Worm (Caenorhabditis elegans) whole organism, late embryonic: ENCODE measurements around the gene mec-7.

Experiments
- C08G9.2 ChIP-seq: sonication (generic microtip); optimal IDR thresholded peaks from 2 replicates; lab custom pipeline; 2016; ENCODE audit warnings: mild to moderate bottlenecking, missing genetic modification characterization, moderate library complexity, missing compliant biosample characterization
- C38D4.7 ChIP-seq: fragments of 200-800 bp; sonication (Bioruptor generic); optimal IDR thresholded peaks from 2 replicates; lab custom pipeline; 2018; ENCODE audit warnings: mild to moderate bottlenecking, missing genetic modification characterization, moderate library complexity, missing compliant biosample characterization
- F13H6.1 ChIP-seq: sonication (generic microtip); optimal IDR thresholded peaks from 2 replicates; lab custom pipeline; 2016; ENCODE audit warnings: missing genetic modification characterization, missing compliant biosample characterization
- K09A11.1 ChIP-seq: sonication (generic microtip); optimal IDR thresholded peaks from 2 replicates; lab custom pipeline; 2017; ENCODE audit warnings: antibody characterized with exemption, mild to moderate bottlenecking, missing genetic modification characterization, missing compliant biosample characterization; ENCODE audit not compliant: insufficient read depth
- T23F11.4 ChIP-seq: fragments of 200-800 bp; sonication (Bioruptor generic); optimal IDR thresholded peaks from 2 replicates; lab custom pipeline; 2018; ENCODE audit warnings: mild to moderate bottlenecking, missing genetic modification characterization, missing compliant biosample characterization
- Y22D7AL.16 ChIP-seq: sonication (generic microtip); optimal IDR thresholded peaks from 2 replicates; lab custom pipeline; 2016; ENCODE audit warnings: missing genetic modification characterization, missing compliant biosample characterization
- ahr-1 ChIP-seq: sonication (generic microtip); optimal IDR thresholded peaks from 2 replicates; lab custom pipeline; 2016; ENCODE audit warnings: missing genetic modification characterization, missing compliant biosample characterization
- ama-1 ChIP-seq: fragments of 150-350 bp; optimal IDR thresholded peaks from 2 replicates; lab custom pipeline; 2014
- ceh-14 ChIP-seq: sonication (generic microtip); optimal IDR thresholded peaks from 2 replicates; lab custom pipeline; 2016; ENCODE audit warnings: missing genotype, missing genetic modification characterization, missing compliant biosample characterization
- ceh-18 ChIP-seq: sonication (generic microtip); optimal IDR thresholded peaks from 2 replicates; lab custom pipeline; 2016; ENCODE audit warnings: missing genetic modification characterization, missing compliant biosample characterization
- ceh-34 ChIP-seq: sonication (generic microtip); optimal IDR thresholded peaks from 2 replicates; lab custom pipeline; 2016; ENCODE audit warnings: mild to moderate bottlenecking, missing genetic modification characterization, missing compliant biosample characterization
- ceh-45 ChIP-seq: fragments of 200-800 bp; sonication (Bioruptor generic); IDR thresholded peaks from 2 replicates; pipeline ENCODE4 v1.3.6; 2022; ENCODE audit warnings: missing genetic modification reagents, missing genetic modification characterization, missing compliant biosample characterization
- ceh-48 ChIP-seq: sonication (generic microtip); optimal IDR thresholded peaks from 2 replicates; lab custom pipeline; 2016; ENCODE audit warnings: missing genetic modification characterization, inconsistent platforms, missing compliant biosample characterization
- ceh-6 ChIP-seq: fragments of 200-800 bp; sonication (Bioruptor generic); optimal IDR thresholded peaks from 2 replicates; lab custom pipeline; 2018; ENCODE audit warnings: mild to moderate bottlenecking, missing genetic modification characterization, missing compliant biosample characterization
- ceh-9 ChIP-seq: sonication (generic microtip); optimal IDR thresholded peaks from 2 replicates; lab custom pipeline; 2016; ENCODE audit warnings: mild to moderate bottlenecking, missing genetic modification characterization, inconsistent platforms, missing compliant biosample characterization
- dmd-4 ChIP-seq: sonication (generic microtip); optimal IDR thresholded peaks from 2 replicates; lab custom pipeline; 2016; ENCODE audit warnings: borderline replicate concordance, missing genetic modification characterization, missing compliant biosample characterization
- dve-1 ChIP-seq: sonication (generic microtip); optimal IDR thresholded peaks from 2 replicates; lab custom pipeline; 2017; ENCODE audit warnings: antibody characterized with exemption, mild to moderate bottlenecking, missing genetic modification characterization, missing compliant biosample characterization
- elt-2 ChIP-seq: sonication (generic microtip); optimal IDR thresholded peaks from 2 replicates; lab custom pipeline; 2016; ENCODE audit warnings: missing genetic modification reagents, missing genetic modification characterization, missing compliant biosample characterization
- ets-4 ChIP-seq: sonication (generic microtip); optimal IDR thresholded peaks from 2 replicates; lab custom pipeline; 2016; ENCODE audit warnings: missing genetic modification characterization, missing compliant biosample characterization
- eyg-1 ChIP-seq: sonication (generic microtip); optimal IDR thresholded peaks from 2 replicates; lab custom pipeline; 2016; ENCODE audit warnings: missing genotype, missing genetic modification characterization, missing compliant biosample characterization
- fax-1 ChIP-seq: sonication (generic microtip); optimal IDR thresholded peaks from 2 replicates; lab custom pipeline; 2016; ENCODE audit warnings: missing genotype, missing genetic modification characterization, missing compliant biosample characterization
- fkh-10 ChIP-seq: fragments of 150-350 bp; optimal IDR thresholded peaks from 2 replicates; lab custom pipeline; 2014; ENCODE audit warnings: missing biosample characterization, missing genetic modification reagents, missing genetic modification characterization
- fkh-6 ChIP-seq: sonication (generic microtip); optimal IDR thresholded peaks from 2 replicates; lab custom pipeline; 2016; ENCODE audit warnings: missing genetic modification characterization, missing compliant biosample characterization
- gmeb-2 ChIP-seq: sonication (generic microtip); optimal IDR thresholded peaks from 2 replicates; lab custom pipeline; 2016; ENCODE audit warnings: missing genetic modification characterization, inconsistent platforms, missing compliant biosample characterization
- hlh-15 ChIP-seq: sonication (generic microtip); optimal IDR thresholded peaks from 2 replicates; lab custom pipeline; 2016; ENCODE audit warnings: missing genetic modification characterization, missing compliant biosample characterization
- hlh-30 ChIP-seq: sonication (generic microtip); optimal IDR thresholded peaks from 2 replicates; lab custom pipeline; 2017; ENCODE audit warnings: antibody characterized with exemption, missing genetic modification characterization, missing compliant biosample characterization; ENCODE audit not compliant: insufficient read depth
- hlh-6 ChIP-seq: sonication (generic microtip); optimal IDR thresholded peaks from 2 replicates; lab custom pipeline; 2016; ENCODE audit warnings: missing genotype, missing genetic modification characterization, missing compliant biosample characterization
- hlh-8 ChIP-seq: sonication (generic microtip); optimal IDR thresholded peaks from 2 replicates; lab custom pipeline; 2016; ENCODE audit warnings: missing genotype, missing genetic modification characterization, missing compliant biosample characterization
- lim-6 ChIP-seq: sonication (generic microtip); optimal IDR thresholded peaks from 2 replicates; lab custom pipeline; 2016; ENCODE audit warnings: missing genetic modification characterization, missing compliant biosample characterization
- mec-3 ChIP-seq: sonication (generic microtip); optimal IDR thresholded peaks from 2 replicates; lab custom pipeline; 2016; ENCODE audit warnings: borderline replicate concordance, missing genetic modification characterization, missing compliant biosample characterization
- odd-2 ChIP-seq: sonication (generic microtip); optimal IDR thresholded peaks from 2 replicates; lab custom pipeline; 2017; ENCODE audit warnings: antibody characterized with exemption, mild to moderate bottlenecking, missing genetic modification characterization, missing compliant biosample characterization
- pag-3 ChIP-seq: sonication (generic microtip); optimal IDR thresholded peaks from 2 replicates; lab custom pipeline; 2016; ENCODE audit warnings: missing compliant biosample characterization, missing genetic modification characterization, borderline replicate concordance
- pat-9 ChIP-seq: fragments of 200-800 bp; sonication (Bioruptor generic); optimal IDR thresholded peaks from 2 replicates; lab custom pipeline; 2018; ENCODE audit warnings: mild to moderate bottlenecking, missing genetic modification characterization, moderate library complexity, missing compliant biosample characterization
- pha-4 ChIP-seq: fragments of 150-350 bp; optimal IDR thresholded peaks from 2 replicates; lab custom pipeline; 2018; ENCODE audit warnings: missing biosample characterization, missing genetic modification reagents, missing genetic modification characterization
- pqm-1 ChIP-seq: sonication (generic microtip); optimal IDR thresholded peaks from 2 replicates; lab custom pipeline; 2016; ENCODE audit warnings: missing genetic modification characterization, missing compliant biosample characterization
- rnt-1 ChIP-seq: sonication (generic microtip); optimal IDR thresholded peaks from 2 replicates; lab custom pipeline; 2016; ENCODE audit warnings: missing genetic modification characterization, missing compliant biosample characterization
- sdc-2 ChIP-seq: sonication (generic microtip); optimal IDR thresholded peaks from 2 replicates; lab custom pipeline; 2016; ENCODE audit warnings: missing genotype, missing genetic modification characterization, missing compliant biosample characterization
- sox-4 ChIP-seq: sonication (generic microtip); optimal IDR thresholded peaks from 2 replicates; lab custom pipeline; 2017; ENCODE audit warnings: mild to moderate bottlenecking, missing genetic modification characterization, inconsistent platforms, missing compliant biosample characterization
- syd-9 ChIP-seq: sonication (generic microtip); optimal IDR thresholded peaks from 2 replicates; lab custom pipeline; 2016; ENCODE audit warnings: mild to moderate bottlenecking, missing genetic modification characterization, moderate library complexity, missing compliant biosample characterization
- tbx-7 ChIP-seq: sonication (generic microtip); optimal IDR thresholded peaks from 2 replicates; lab custom pipeline; 2016; ENCODE audit warnings: missing genotype, missing genetic modification characterization, missing compliant biosample characterization
- ttx-3 ChIP-seq: sonication (generic microtip); optimal IDR thresholded peaks from 2 replicates; lab custom pipeline; 2016; ENCODE audit warnings: missing genetic modification reagents, missing genetic modification characterization, missing compliant biosample characterization
- unc-55 ChIP-seq: sonication (generic microtip); optimal IDR thresholded peaks from 2 replicates; lab custom pipeline; 2017; ENCODE audit warnings: missing biosample characterization, missing genetic modification reagents, missing genetic modification characterization
- zip-5 ChIP-seq: sonication (generic microtip); optimal IDR thresholded peaks from 2 replicates; lab custom pipeline; 2016; ENCODE audit warnings: missing genetic modification characterization, missing compliant biosample characterization
- ztf-16 ChIP-seq: sonication (generic microtip); optimal IDR thresholded peaks from 2 replicates; lab custom pipeline; 2017; ENCODE audit warnings: missing genetic modification characterization, missing compliant biosample characterization

mec-7 gene

ce11 chrX:7787885-7788353 lies 11.4 kb upstream of the mec-7 start, which contains the start of gene ZK154.5 (continued):
- TF ChIP-seq ttx-3 (tag; lab: Kevin White, UChicago) (no peak), ceh-6 (GFP tag; lab: Kevin White, UChicago) (no peak), ama-1 (lab: Kevin White, UChicago) (no peak), ceh-48 (tag; lab: Kevin White, UChicago) (no peak), elt-2 (peak; percentile 0), gmeb-2 (tag; lab: Kevin White, UChicago) (no peak), hlh-6 (tag; lab: Kevin White, UChicago) (no peak), dmd-4 (tag; lab: Kevin White, UChicago) (no peak), T23F11.4 (GFP tag; lab: Kevin White, UChicago) (no peak), pha-4 (tag; lab: Kevin White, UChicago) (no peak), ceh-18 (tag; lab: Kevin White, UChicago) (peak; percentile 35), syd-9 (tag; lab: Kevin White, UChicago) (peak; percentile 18), odd-2 (tag; lab: Kevin White, UChicago) (no peak), zip-5 (tag; lab: Kevin White, UChicago) (no peak), fkh-10 (no peak), ets-4 (tag; lab: Kevin White, UChicago) (no peak), C08G9.2 (tag; lab: Kevin White, UChicago) (no peak), ceh-14 (tag; lab: Kevin White, UChicago) (no peak), hlh-30 (tag; lab: Kevin White, UChicago) (no peak), pat-9 (no peak), sdc-2 (tag; lab: Kevin White, UChicago) (peak; percentile 6), pqm-1 (tag; lab: Kevin White, UChicago) (no peak), ceh-9 (tag; lab: Kevin White, UChicago) (no peak), unc-55 (GFP tag; lab: Kevin White, UChicago) (peak; percentile 11), mec-3 (tag; lab: Kevin White, UChicago) (no peak), K09A11.1 (no peak), pag-3 (no peak), hlh-8 (tag; lab: Kevin White, UChicago) (no peak), Y22D7AL.16 (tag; lab: Kevin White, UChicago) (no peak), fax-1 (tag; lab: Kevin White, UChicago) (no peak), C38D4.7 (no peak), eyg-1 (no peak), sox-4 (tag; lab: Kevin White, UChicago) (no peak), tbx-7 (tag; lab: Kevin White, UChicago) (no peak), ztf-16 (tag; lab: Kevin White, UChicago) (no peak), ahr-1 (tag; lab: Kevin White, UChicago) (no peak), lim-6 (no peak), hlh-15 (no peak), dve-1 (tag; lab: Kevin White, UChicago) (no peak), fkh-6 (tag; lab: Kevin White, UChicago) (no peak), ceh-45 (GFP tag; lab: Robert Waterston, UW) (no peak), F13H6.1 (tag; lab: Kevin White, UChicago) (no peak), ceh-34 (tag; lab: Kevin White, UChicago) (peak; percentile 57), rnt-1 (tag; lab: Kevin White, UChicago) (no peak)
